Worm (Caenorhabditis elegans): Measurements from ENCODE around the gene tasp-1.

Gene tasp-1

DNA sequence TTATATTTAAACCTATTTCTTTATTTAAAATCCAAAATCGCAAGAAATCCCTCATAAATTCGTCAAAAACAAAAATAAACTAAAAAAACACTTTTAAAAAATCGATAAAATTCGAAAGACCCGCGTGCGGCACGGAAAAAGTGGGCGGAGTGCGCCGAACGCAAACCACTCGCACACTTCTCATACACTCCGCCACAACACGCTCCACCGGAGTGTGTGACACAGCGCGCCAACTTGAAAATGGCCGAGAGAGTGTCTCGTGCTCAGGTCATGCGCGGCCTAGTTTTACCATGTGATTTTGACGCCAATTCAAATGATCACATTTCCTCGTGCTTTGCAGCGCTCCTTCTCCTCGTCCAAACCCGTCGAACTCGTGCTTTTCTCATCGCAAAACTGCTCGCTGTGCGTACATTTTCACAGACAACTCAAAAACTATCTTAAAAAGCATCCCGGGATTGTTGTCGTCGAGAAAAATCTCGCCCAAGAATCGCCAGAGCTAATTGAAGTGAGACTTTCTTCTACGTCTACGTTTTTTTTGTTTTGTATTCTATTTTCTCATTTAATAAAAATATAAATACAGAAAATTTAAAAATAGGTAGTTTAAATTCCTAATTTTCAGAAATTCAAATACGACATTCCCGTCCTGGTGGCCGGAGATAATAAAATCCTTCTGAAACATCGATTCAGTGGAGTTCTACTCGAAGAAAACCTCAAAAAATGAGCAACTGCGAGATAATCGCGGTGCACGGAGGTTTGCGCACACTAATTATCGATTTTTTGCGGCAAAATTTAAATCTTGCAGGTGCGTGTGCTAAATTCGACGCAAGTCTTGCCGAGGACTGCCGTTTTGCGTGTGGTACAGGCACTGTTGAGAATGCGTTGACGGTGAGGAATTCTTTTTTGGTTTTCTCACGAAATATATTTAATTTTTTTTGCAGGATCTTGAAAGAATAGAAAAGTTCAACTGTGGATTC lies at the start of gene tasp-1 (continued):
- TF ChIP-seq isw-1 (GFP tag; IDR thresholded peaks at IDR 0.05) = peak; percentile 100
- TF ChIP-seq sup-37 (GFP tag; optimal IDR thresholded peaks at IDR 0.05) = peak; percentile 100
- TF ChIP-seq unc-86 (tag; optimal IDR thresholded peaks at IDR 0.05) = peak; percentile 100
- peak; percentile 100 for TF ChIP-seq nhr-90 (tag; optimal IDR thresholded peaks at IDR 0.05; ENCODE audit: poor library complexity)
- no peak for TF ChIP-seq sptf-1 (tag; optimal IDR thresholded peaks at IDR 0.05)
- TF ChIP-seq jun-1 (tag; optimal IDR thresholded peaks at IDR 0.05) = peak; percentile 100
- TF ChIP-seq nhr-76 (tag; optimal IDR thresholded peaks at IDR 0.05) = peak; percentile 96
- TF ChIP-seq nhr-77 (tag; optimal IDR thresholded peaks at IDR 0.05) = peak; percentile 100
- peak; percentile 57 for TF ChIP-seq nhr-28 (tag; optimal IDR thresholded peaks at IDR 0.05)
- peak; percentile 96 for TF ChIP-seq C34B4.2 (tag; optimal IDR thresholded peaks at IDR 0.05)
- TF ChIP-seq sox-4 (tag; optimal IDR thresholded peaks at IDR 0.05) = peak; percentile 100
- TF ChIP-seq lin-13 (GFP tag; optimal IDR thresholded peaks at IDR 0.05) = peak; percentile 100
- TF ChIP-seq fos-1 (tag; optimal IDR thresholded peaks at IDR 0.05) = peak; percentile 99
- TF ChIP-seq ceh-88 (GFP tag; IDR thresholded peaks at IDR 0.05) = peak; percentile 100
- peak; percentile 48 for TF ChIP-seq hlh-4 (tag; optimal IDR thresholded peaks at IDR 0.05)
- peak; percentile 100 for TF ChIP-seq egl-13 (tag; optimal IDR thresholded peaks at IDR 0.05)
- peak; percentile 98 for TF ChIP-seq C04F5.9 (tag; optimal IDR thresholded peaks at IDR 0.05)
- TF ChIP-seq aha-1 (tag; optimal IDR thresholded peaks at IDR 0.05) = peak; percentile 98
- peak; percentile 99 for TF ChIP-seq grh-1 (GFP tag; IDR thresholded peaks at IDR 0.05)
- TF ChIP-seq nhr-20 (tag; optimal IDR thresholded peaks at IDR 0.05) = peak; percentile 100
- TF ChIP-seq elt-3 (tag; optimal IDR thresholded peaks at IDR 0.05) = peak; percentile 95 to 99 (median 98)
- TF ChIP-seq zag-1 (tag; optimal IDR thresholded peaks at IDR 0.05) = peak; percentile 96
- TF ChIP-seq rnt-1 (tag; optimal IDR thresholded peaks at IDR 0.05) = peak; percentile 100
- peak; percentile 100 for TF ChIP-seq unc-130 (tag; optimal IDR thresholded peaks at IDR 0.05)
- peak; percentile 77 for TF ChIP-seq ama-1 (optimal IDR thresholded peaks at IDR 0.05)
- TF ChIP-seq mdl-1 (tag; optimal IDR thresholded peaks at IDR 0.05) = peak; percentile 96 to 100
- TF ChIP-seq ceh-90 (tag; optimal IDR thresholded peaks at IDR 0.05) = peak; percentile 84
- TF ChIP-seq Y116A8C.19 (tag; optimal IDR thresholded peaks at IDR 0.05; ENCODE audit: borderline replicate concordance) = peak; percentile 95
- peak; percentile 100 for TF ChIP-seq nhr-85 (tag)
- TF ChIP-seq lin-14 (GFP tag; optimal IDR thresholded peaks at IDR 0.05) = peak; percentile 100
- no peak for TF ChIP-seq alr-1 (tag; optimal IDR thresholded peaks at IDR 0.05; ENCODE audit: borderline replicate concordance)
- peak; percentile 100 for TF ChIP-seq dsc-1 (tag; optimal IDR thresholded peaks at IDR 0.05)
- TF ChIP-seq lin-35 (GFP tag; optimal IDR thresholded peaks at IDR 0.05) = peak; percentile 100
- TF ChIP-seq egl-27 (tag; optimal IDR thresholded peaks at IDR 0.05) = peak; percentile 94 to 95
- peak; percentile 100 for TF ChIP-seq ceh-82 (tag; optimal IDR thresholded peaks at IDR 0.05)

DNA sequence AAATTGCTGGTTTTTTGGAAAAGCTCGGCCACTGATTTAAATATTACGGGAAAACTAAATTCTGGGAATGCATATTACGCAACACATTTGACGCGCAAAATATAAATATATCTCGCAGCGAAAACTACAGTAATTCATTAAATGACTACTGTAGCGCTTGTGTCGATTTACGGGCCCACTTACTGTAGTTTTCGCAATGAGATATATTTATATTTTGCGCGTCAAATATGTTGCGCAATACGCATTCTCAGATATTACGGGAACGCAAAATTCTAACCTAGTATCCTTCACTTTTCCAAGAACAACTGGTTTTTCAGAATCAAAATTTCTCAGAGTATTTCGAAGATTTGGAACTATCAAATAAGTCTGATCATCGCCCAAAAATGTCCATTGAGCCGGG lies 49.4 kb upstream of the tasp-1 start:
- TF ChIP-seq efl-1 (optimal IDR thresholded peaks at IDR 0.05) (no peak), efl-1 (GFP tag; optimal IDR thresholded peaks at IDR 0.05 in 1 of 2) (no peak), snu-23 (GFP tag; optimal IDR thresholded peaks at IDR 0.05) (no peak), nhr-20 (tag; optimal IDR thresholded peaks at IDR 0.05) (no peak)

DNA sequence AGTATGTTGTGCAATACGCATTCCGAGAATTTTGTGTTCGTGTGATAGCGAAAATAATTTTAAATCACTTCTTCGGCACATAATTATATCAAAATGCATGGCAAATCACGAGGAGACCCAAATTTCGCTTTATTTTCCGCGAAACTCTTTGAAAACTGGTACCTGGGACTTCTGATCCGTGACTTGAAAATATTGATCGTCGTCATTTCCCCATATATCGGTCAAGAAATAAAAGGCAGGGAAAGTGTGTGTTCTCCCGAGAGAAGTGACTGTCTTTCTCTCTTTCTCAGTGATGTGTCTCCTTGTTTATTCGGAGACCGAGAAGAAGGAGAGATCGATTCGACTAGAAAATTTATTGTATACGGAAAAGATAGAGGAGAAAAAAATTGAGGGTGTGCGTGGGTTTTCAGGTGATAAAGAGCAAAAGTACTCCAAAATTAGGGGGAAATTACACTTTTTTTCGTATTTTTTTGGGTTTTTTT lies 47.9 kb upstream of the tasp-1 start, which contains the start of gene W09D10.5:
W09D10.5 (minus strand) TSS at position 345 of the 482 bp plus-strand sequence.
- TF ChIP-seq pax-3 (tag; optimal IDR thresholded peaks at IDR 0.05) (peak; percentile 27), pqm-1 (tag; optimal IDR thresholded peaks at IDR 0.05) (no peak), ceh-90 (tag; optimal IDR thresholded peaks at IDR 0.05) (no peak), grh-1 (GFP tag; IDR thresholded peaks at IDR 0.05) (no peak), zip-4 (GFP tag; optimal IDR thresholded peaks at IDR 0.05) (no peak), dsc-1 (tag; optimal IDR thresholded peaks at IDR 0.05) (no peak), lsy-2 (tag; optimal IDR thresholded peaks at IDR 0.05) (peak in 1 of 2 experiments; percentile 40), nhr-11 (tag; optimal IDR thresholded peaks at IDR 0.05) (no peak), lir-3 (tag; optimal IDR thresholded peaks at IDR 0.05; ENCODE audit: poor library complexity) (no peak), blmp-1 (tag; optimal IDR thresholded peaks at IDR 0.05) (peak; percentile 94), nhr-71 (tag; optimal IDR thresholded peaks at IDR 0.05) (peak; percentile 4), nhr-237 (tag; optimal IDR thresholded peaks at IDR 0.05) (no peak), jun-1 (tag; optimal IDR thresholded peaks at IDR 0.05) (no peak), lin-13 (GFP tag; optimal IDR thresholded peaks at IDR 0.05) (no peak), mab-9 (GFP tag; IDR thresholded peaks at IDR 0.05) (no peak), ceh-82 (tag; optimal IDR thresholded peaks at IDR 0.05) (no peak), unc-86 (tag; optimal IDR thresholded peaks at IDR 0.05) (no peak), nhr-28 (tag; optimal IDR thresholded peaks at IDR 0.05) (no peak), nhr-20 (tag; optimal IDR thresholded peaks at IDR 0.05) (peak; percentile 15), nhr-85 (tag) (peak; percentile 48)
